Fruit fly (Drosophila melanogaster) whole organism, embryonic: ENCODE measurements around the gene CG11858.

Source experiments
- Atf6 ChIP-seq: fragments of 200-800 bp; sonication (Bioruptor generic); IDR thresholded peaks from 2 replicates; pipeline ENCODE4 v1.3.6; 2022; ENCODE audit warnings: missing biosample characterization, missing genetic modification characterization
- B-H2 ChIP-seq: fragments of 200-800 bp; sonication (Bioruptor generic); optimal IDR thresholded peaks from 2 replicates; lab custom pipeline; 2018; ENCODE audit warnings: missing biosample characterization, mild to moderate bottlenecking, missing genetic modification characterization
- Blimp-1 ChIP-seq: fragments of 200-800 bp; sonication (Bioruptor generic); optimal IDR thresholded peaks from 3 replicates; lab custom pipeline; 2018; ENCODE audit warnings: missing biosample characterization, missing genetic modification characterization, mild to moderate bottlenecking, moderate library complexity, missing genetic modification reagents
- CG11085 ChIP-seq: fragments of 200-800 bp; sonication (Bioruptor generic); IDR thresholded peaks from 2 replicates; pipeline ENCODE4 v1.3.6; 2022; ENCODE audit warnings: missing biosample characterization, missing genetic modification characterization
- CG12104 ChIP-seq: fragments of 200-800 bp; sonication (Bioruptor generic); optimal IDR thresholded peaks from 3 replicates; lab custom pipeline; 2016; ENCODE audit warnings: missing biosample characterization, missing genetic modification characterization
- CG12219 ChIP-seq: fragments of 200-800 bp; sonication (Bioruptor generic); optimal IDR thresholded peaks from 3 replicates; lab custom pipeline; 2018; ENCODE audit warnings: missing biosample characterization, mild to moderate bottlenecking, missing genetic modification characterization
- CG1233 ChIP-seq: fragments of 200-800 bp; sonication (Bioruptor generic); optimal IDR thresholded peaks from 4 replicates; lab custom pipeline; 2018; ENCODE audit warnings: missing biosample characterization, mild to moderate bottlenecking, missing genetic modification characterization
- CG12659 ChIP-seq: fragments of 200-800 bp; sonication (Bioruptor generic); optimal IDR thresholded peaks from 3 replicates; lab custom pipeline; 2017; ENCODE audit warnings: mild to moderate bottlenecking, missing biosample characterization, missing genetic modification reagents, missing genetic modification characterization
- CG14050 ChIP-seq: fragments of 200-800 bp; sonication (Bioruptor generic); IDR thresholded peaks from 3 replicates; pipeline ENCODE4 v1.3.6; 2022; ENCODE audit warnings: missing biosample characterization, missing genetic modification characterization
- CG14710 ChIP-seq: fragments of 200-800 bp; sonication (Bioruptor generic); optimal IDR thresholded peaks from 3 replicates; lab custom pipeline; 2019; ENCODE audit warnings: missing biosample characterization, mild to moderate bottlenecking, missing genetic modification characterization, moderate library complexity
- CG14965 ChIP-seq: fragments of 200-800 bp; sonication (Bioruptor generic); optimal IDR thresholded peaks from 2 replicates; lab custom pipeline; 2016; ENCODE audit warnings: missing biosample characterization, missing genetic modification characterization, borderline replicate concordance
- CG1647 ChIP-seq: fragments of 200-800 bp; sonication (Bioruptor generic); optimal IDR thresholded peaks from 3 replicates; lab custom pipeline; 2016; ENCODE audit warnings: missing biosample characterization, missing genetic modification characterization
- CG17385 ChIP-seq: fragments of 200-800 bp; sonication (Bioruptor generic); optimal IDR thresholded peaks from 3 replicates; lab custom pipeline; 2018; ENCODE audit warnings: missing biosample characterization, mild to moderate bottlenecking, missing genetic modification characterization
- CG17912 ChIP-seq: fragments of 200-800 bp; sonication (Bioruptor generic); optimal IDR thresholded peaks from 2 replicates; lab custom pipeline; 2018; ENCODE audit warnings: missing biosample characterization, mild to moderate bottlenecking, missing genetic modification characterization
- CG1792 ChIP-seq: fragments of 200-800 bp; sonication (Bioruptor generic); optimal IDR thresholded peaks from 2 replicates; lab custom pipeline; 2016; ENCODE audit warnings: missing biosample characterization, missing genetic modification characterization
- CG2202 ChIP-seq: fragments of 200-800 bp; sonication (Bioruptor generic); optimal IDR thresholded peaks from 2 replicates; lab custom pipeline; 2018; ENCODE audit warnings: missing biosample characterization, mild to moderate bottlenecking, missing genetic modification characterization
- CG31365 ChIP-seq: fragments of 200-800 bp; sonication (Bioruptor generic); optimal IDR thresholded peaks from 2 replicates; lab custom pipeline; 2018; ENCODE audit warnings: missing biosample characterization, mild to moderate bottlenecking, missing genetic modification characterization
- CG34422 ChIP-seq: fragments of 200-800 bp; sonication (Bioruptor generic); IDR thresholded peaks from 3 replicates; pipeline ENCODE4 v1.3.6; 2022; ENCODE audit warnings: missing biosample characterization, missing genetic modification characterization
- CG3726 ChIP-seq: fragments of 200-800 bp; sonication (Bioruptor generic); IDR thresholded peaks from 3 replicates; pipeline ENCODE4, ENCODE4 v1.3.6; 2022; ENCODE audit warnings: missing biosample characterization, missing genetic modification characterization
- CG4328 ChIP-seq: fragments of 200-800 bp; sonication (Bioruptor generic); optimal IDR thresholded peaks from 3 replicates; lab custom pipeline; 2017; ENCODE audit warnings: missing biosample characterization, missing genetic modification reagents, missing genetic modification characterization
- CG6765 ChIP-seq: fragments of 200-800 bp; sonication (Bioruptor generic); optimal IDR thresholded peaks from 3 replicates; lab custom pipeline; 2017; ENCODE audit warnings: missing biosample characterization, mild to moderate bottlenecking, missing genetic modification characterization
- CG9932 ChIP-seq: fragments of 200-800 bp; sonication (Bioruptor generic); IDR thresholded peaks from 2 replicates; pipeline ENCODE4 v1.3.6; 2022; ENCODE audit warnings: missing biosample characterization, missing genetic modification characterization
- Chrac-16 ChIP-seq: fragments of 200-800 bp; sonication (Bioruptor generic); optimal IDR thresholded peaks from 3 replicates; lab custom pipeline; 2016; ENCODE audit warnings: missing biosample characterization, missing genetic modification characterization
- Dbx ChIP-seq: fragments of 200-800 bp; sonication (Bioruptor generic); IDR thresholded peaks from 3 replicates; pipeline ENCODE4 v1.3.6; 2022; ENCODE audit warnings: missing biosample characterization, missing genetic modification characterization
- Drgx ChIP-seq: fragments of 200-800 bp; sonication (Bioruptor generic); IDR thresholded peaks from 2 replicates; pipeline ENCODE4 v1.3.6; 2022; ENCODE audit warnings: missing biosample characterization, missing genetic modification characterization
- E2f1 ChIP-seq: fragments of 200-800 bp; sonication (Bioruptor generic); IDR thresholded peaks from 2 replicates; pipeline ENCODE4 v1.3.6; 2022; ENCODE audit warnings: missing biosample characterization, missing genetic modification characterization
- Fer2 ChIP-seq: fragments of 200-800 bp; sonication (Bioruptor generic); optimal IDR thresholded peaks from 2 replicates; lab custom pipeline; 2018; ENCODE audit warnings: missing biosample characterization, mild to moderate bottlenecking, missing genetic modification characterization, moderate library complexity
- Hr39 ChIP-seq: fragments of >200 bp; optimal IDR thresholded peaks from 2 replicates; lab custom pipeline; 2017
- Kr ChIP-seq: fragments of 200-800 bp; sonication (Bioruptor generic); optimal IDR thresholded peaks from 2 replicates; lab custom pipeline; 2017; ENCODE audit warnings: missing biosample characterization, mild to moderate bottlenecking, missing genetic modification characterization
- Lpt ChIP-seq: fragments of >200 bp; optimal IDR thresholded peaks from 2 replicates; lab custom pipeline; 2018; ENCODE audit warnings: missing biosample characterization, missing genetic modification characterization
- Mad ChIP-seq: fragments of 200-800 bp; sonication (Bioruptor generic); optimal IDR thresholded peaks from 2 replicates; lab custom pipeline; 2016; ENCODE audit warnings: missing biosample characterization, missing genetic modification characterization
- TFAM ChIP-seq: fragments of 200-800 bp; sonication (Bioruptor generic); optimal IDR thresholded peaks from 2 replicates; lab custom pipeline; 2017; ENCODE audit warnings: missing biosample characterization, missing genetic modification characterization, inconsistent platforms
- bcd ChIP-seq: fragments of 200-800 bp; sonication (Bioruptor generic); optimal IDR thresholded peaks from 2 replicates; lab custom pipeline; 2017; ENCODE audit warnings: missing biosample characterization, mild to moderate bottlenecking, missing genetic modification characterization
- bsh ChIP-seq, 2 experiments: fragments of 200-800 bp; sonication (Bioruptor generic); optimal IDR thresholded peaks; 2 replicates each; lab custom pipeline; 2017 to 2018; ENCODE audit warnings: mild to moderate bottlenecking in 2 of 2, missing biosample characterization in 2 of 2, missing genetic modification characterization in 2 of 2, moderate library complexity in 1 of 2
- cato ChIP-seq: fragments of 200-800 bp; sonication (Bioruptor generic); optimal IDR thresholded peaks from 2 replicates; lab custom pipeline; 2016; ENCODE audit warnings: missing biosample characterization, missing genetic modification characterization, borderline replicate concordance
- eyg ChIP-seq: fragments of 200-800 bp; sonication (Bioruptor generic); optimal IDR thresholded peaks from 3 replicates; lab custom pipeline; 2016; ENCODE audit warnings: missing biosample characterization, missing genetic modification characterization
- fd64A ChIP-seq: fragments of 200-800 bp; sonication (Bioruptor generic); optimal IDR thresholded peaks from 3 replicates; lab custom pipeline; 2018; ENCODE audit warnings: missing biosample characterization, mild to moderate bottlenecking, missing genetic modification characterization
- gem ChIP-seq: fragments of 200-800 bp; sonication (Bioruptor generic); optimal IDR thresholded peaks from 2 replicates; lab custom pipeline; 2019; ENCODE audit warnings: missing biosample characterization, mild to moderate bottlenecking, missing genetic modification characterization, moderate library complexity
- gsb ChIP-seq: fragments of 200-800 bp; sonication (Bioruptor generic); IDR thresholded peaks from 2 replicates; pipeline ENCODE4 v1.3.6; 2022; ENCODE audit warnings: missing biosample characterization, missing genetic modification characterization
- kay ChIP-seq: fragments of 200-800 bp; sonication (Bioruptor generic); optimal IDR thresholded peaks from 2 replicates; lab custom pipeline; 2016; ENCODE audit warnings: missing biosample characterization, missing genetic modification characterization
- lmd ChIP-seq: fragments of 200-800 bp; sonication (Bioruptor generic); IDR thresholded peaks from 2 replicates; pipeline ENCODE4 v1.3.6; 2022; ENCODE audit warnings: missing biosample characterization, missing genetic modification characterization
- odd ChIP-seq: fragments of 200-800 bp; sonication (Bioruptor generic); optimal IDR thresholded peaks from 2 replicates; lab custom pipeline; 2017; ENCODE audit warnings: missing biosample characterization, mild to moderate bottlenecking, missing genetic modification characterization
- pan ChIP-seq, 4 experiments: fragments of >200 bp in 3 of 4; fragments of 200-800 bp in 1 of 4; sonication (Bioruptor generic) in 1 of 4; optimal IDR thresholded peaks in 3 of 4; IDR thresholded peaks in 1 of 4; 2 replicates each; pipeline versions ENCODE4 v1.3.6 to Lab custom; 2017 to 2022; ENCODE audit warnings: missing biosample characterization in 2 of 4, missing genetic modification characterization in 2 of 4, mixed read lengths in 1 of 4
- row ChIP-seq: fragments of 200-800 bp; sonication (Bioruptor generic); IDR thresholded peaks from 3 replicates; pipeline ENCODE4 v1.3.6; 2022; ENCODE audit warnings: missing biosample characterization, missing genetic modification characterization
- sc ChIP-seq, 3 experiments: fragments of >200 bp in 2 of 3; fragments of 200-800 bp in 1 of 3; sonication (Bioruptor generic) in 1 of 3; optimal IDR thresholded peaks; 2 replicates in 2 of 3; 3 replicates in 1 of 3; lab custom pipeline; 2017; ENCODE audit warnings: mild to moderate bottlenecking in 1 of 3, missing biosample characterization in 1 of 3, missing genetic modification characterization in 1 of 3, missing genetic modification reagents in 1 of 3
- trh ChIP-seq: fragments of 200-800 bp; sonication (Bioruptor generic); optimal IDR thresholded peaks from 2 replicates; lab custom pipeline; 2016; ENCODE audit warnings: missing biosample characterization, missing genetic modification characterization
- tx ChIP-seq: fragments of 200-800 bp; sonication (Bioruptor generic); optimal IDR thresholded peaks from 2 replicates; lab custom pipeline; 2016; ENCODE audit warnings: missing biosample characterization, missing genetic modification characterization
- usp ChIP-seq: fragments of >200 bp; optimal IDR thresholded peaks from 2 replicates; lab custom pipeline; 2017; ENCODE audit warnings: missing biosample characterization, missing genetic modification characterization
- vfl ChIP-seq: fragments of 200-800 bp; sonication (Bioruptor generic); optimal IDR thresholded peaks from 2 replicates; lab custom pipeline; 2016; ENCODE audit warnings: missing biosample characterization, missing genetic modification characterization
- vnd ChIP-seq: fragments of 200-800 bp; sonication (Bioruptor generic); IDR thresholded peaks from 3 replicates; pipeline ENCODE4 v1.3.6; 2022; ENCODE audit warnings: missing biosample characterization, missing genetic modification characterization; ENCODE audit not compliant: partially characterized antibody

The CG11858 gene

DNA sequence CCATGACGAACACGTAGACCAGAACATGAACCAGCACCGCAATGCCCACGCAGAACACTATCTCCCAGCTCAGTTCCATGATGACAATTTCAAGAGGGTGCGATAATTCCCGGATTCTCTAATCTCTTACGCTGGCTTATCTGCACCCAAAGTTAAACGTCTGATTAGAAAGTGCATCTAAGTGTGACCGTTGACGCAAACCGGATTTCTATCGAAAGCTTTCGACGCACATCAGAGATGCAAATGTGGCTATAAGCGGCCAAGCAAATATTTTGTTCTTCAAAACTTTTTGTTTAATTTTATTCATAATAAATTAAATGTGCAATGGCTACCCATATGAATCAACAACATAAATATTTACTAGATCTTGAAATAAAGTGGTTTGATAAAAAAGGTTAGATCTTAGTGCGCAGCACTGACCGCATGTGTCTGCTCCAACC is at the start of gene CG11858, which contains the start of gene Kdsr (continued):
- peak; percentile 74 for TF ChIP-seq B-H2 (GFP tag; lab: Kevin White, UChicago)
- no peak for TF ChIP-seq CG17912
- TF ChIP-seq CG12104 (GFP tag; lab: Kevin White, UChicago), result peak; percentile 32
- TF ChIP-seq kay, result peak; percentile 35
- no peak for TF ChIP-seq TFAM (GFP tag; lab: Kevin White, UChicago)
- TF ChIP-seq CG2202, result peak; percentile 7
- TF ChIP-seq Dbx (GFP tag; lab: Robert Waterston, UW), result peak; percentile 61; the same call in 1 of the 3 replicates
- TF ChIP-seq CG1233 (GFP tag; lab: Kevin White, UChicago), result peak; percentile 25
- TF ChIP-seq bcd, result no peak
- TF ChIP-seq CG3726 (GFP tag; lab: Robert Waterston, UW), result no peak
- peak in 1 of 2 experiments; percentile 68 for TF ChIP-seq bsh (GFP tag; optimal IDR thresholded peaks at IDR 0.05; lab: Kevin White, UChicago)
- TF ChIP-seq cato (GFP tag; lab: Kevin White, UChicago), result no peak
- TF ChIP-seq Blimp-1 (GFP tag; lab: Kevin White, UChicago), result no peak
- TF ChIP-seq Chrac-16 (GFP tag; lab: Kevin White, UChicago), result peak; percentile 58
- TF ChIP-seq eyg (GFP tag; lab: Kevin White, UChicago), result no peak
- peak; percentile 19 for TF ChIP-seq CG1647 (GFP tag; lab: Kevin White, UChicago)
- TF ChIP-seq CG11085 (GFP tag; lab: Robert Waterston, UW), result no peak
- no peak for TF ChIP-seq CG14965 (GFP tag; lab: Kevin White, UChicago)
- TF ChIP-seq Drgx (GFP tag; lab: Robert Waterston, UW), result peak; percentile 52
- peak; percentile 94 for TF ChIP-seq row (GFP tag; lab: Robert Waterston, UW)
- TF ChIP-seq gem (tag; lab: Kevin White, UChicago), result no peak
- peak; percentile 68 for TF ChIP-seq CG14710 (tag; lab: Kevin White, UChicago)
- no peak for TF ChIP-seq Lpt (GFP tag; lab: Kevin White, UChicago)
- peak; percentile 40; the same call in 1 of the 2 replicates for TF ChIP-seq E2f1
- TF ChIP-seq odd, result no peak
- peak; percentile 69 for TF ChIP-seq Atf6 (GFP tag; lab: Robert Waterston, UW)
- no peak for TF ChIP-seq CG31365 (tag; lab: Kevin White, UChicago)
- peak; percentile 3 for TF ChIP-seq vfl
- TF ChIP-seq Mad, result peak; percentile 61
- TF ChIP-seq sc (optimal IDR thresholded peaks at IDR 0.05; lab: Kevin White, UChicago), result no peak
- TF ChIP-seq sc (GFP tag; optimal IDR thresholded peaks at IDR 0.05; lab: Kevin White, UChicago), result no peak
- TF ChIP-seq vnd (GFP tag; lab: Robert Waterston, UW), result 0 out of 3 replicates have a peak, but pooled peaks have one; percentile 23
- no peak for TF ChIP-seq usp
- no peak for TF ChIP-seq trh (GFP tag; lab: Kevin White, UChicago)
- TF ChIP-seq Fer2 (tag; lab: Kevin White, UChicago), result peak; percentile 21
- TF ChIP-seq pan (optimal IDR thresholded peaks at IDR 0.05; lab: Kevin White, UChicago), result no peak
- peak in 1 of 2 experiments; percentile 64 for TF ChIP-seq pan (GFP tag; optimal IDR thresholded peaks at IDR 0.05 in 1 of 2, IDR thresholded peaks at IDR 0.05 in 1 of 2)
- no peak for TF ChIP-seq fd64A (GFP tag; lab: Kevin White, UChicago)
- TF ChIP-seq gsb, result no peak
- peak; percentile 26 for TF ChIP-seq tx (GFP tag; lab: Kevin White, UChicago)
- no peak for TF ChIP-seq CG4328 (GFP tag; lab: Kevin White, UChicago)
- no peak for TF ChIP-seq CG12219 (GFP tag; lab: Kevin White, UChicago)
- TF ChIP-seq CG1792 (GFP tag; lab: Kevin White, UChicago), result peak; percentile 40
- peak; percentile 64 for TF ChIP-seq lmd (GFP tag; lab: Robert Waterston, UW)
- TF ChIP-seq CG9932 (GFP tag; lab: Robert Waterston, UW), result peak; percentile 80
- no peak for TF ChIP-seq CG6765
- no peak for TF ChIP-seq Kr (GFP tag; lab: Kevin White, UChicago)
- no peak for TF ChIP-seq Hr39 (lab: Kevin White, UChicago)
- TF ChIP-seq CG34422 (GFP tag; lab: Robert Waterston, UW), result peak; percentile 70; the same call in 2 of the 3 replicates
- TF ChIP-seq CG14050 (GFP tag; lab: Robert Waterston, UW), result peak; percentile 52
- TF ChIP-seq CG17385 (GFP tag; lab: Kevin White, UChicago), result peak; percentile 29
- TF ChIP-seq CG12659 (GFP tag; lab: Kevin White, UChicago), result peak; percentile 66
